Worm (Caenorhabditis elegans) whole organism, L1 larva: Measurements from ENCODE around the gene C48D5.3.

Experiments
- efl-1 ChIP-seq, 4 experiments: fragments of 150-350 bp; optimal IDR thresholded peaks in 3 of 4; peaks in 1 of 4; 1 replicate in 1 of 4; 2 replicates in 3 of 4; lab custom pipeline; 2014; ENCODE audit warnings: missing biosample characterization in 2 of 4, missing genetic modification characterization in 2 of 4, missing genetic modification reagents in 2 of 4
- elt-2 ChIP-seq: sonication (generic microtip); optimal IDR thresholded peaks from 2 replicates; lab custom pipeline; 2016; ENCODE audit warnings: missing genetic modification characterization, mild to moderate bottlenecking, inconsistent platforms, missing compliant biosample characterization, missing genetic modification reagents
- nhr-85 ChIP-seq: sonication (generic microtip); peaks from one replicate; lab custom pipeline; 2016; ENCODE audit warnings: missing genetic modification characterization, inconsistent platforms, missing compliant biosample characterization
- ztf-11 ChIP-seq, 2 experiments: sonication (generic microtip); optimal IDR thresholded peaks; 2 replicates each; lab custom pipeline; 2016 to 2017; ENCODE audit warnings: missing genetic modification characterization in 2 of 2, missing biosample characterization in 1 of 2, missing compliant biosample characterization in 1 of 2

Gene C48D5.3

DNA sequence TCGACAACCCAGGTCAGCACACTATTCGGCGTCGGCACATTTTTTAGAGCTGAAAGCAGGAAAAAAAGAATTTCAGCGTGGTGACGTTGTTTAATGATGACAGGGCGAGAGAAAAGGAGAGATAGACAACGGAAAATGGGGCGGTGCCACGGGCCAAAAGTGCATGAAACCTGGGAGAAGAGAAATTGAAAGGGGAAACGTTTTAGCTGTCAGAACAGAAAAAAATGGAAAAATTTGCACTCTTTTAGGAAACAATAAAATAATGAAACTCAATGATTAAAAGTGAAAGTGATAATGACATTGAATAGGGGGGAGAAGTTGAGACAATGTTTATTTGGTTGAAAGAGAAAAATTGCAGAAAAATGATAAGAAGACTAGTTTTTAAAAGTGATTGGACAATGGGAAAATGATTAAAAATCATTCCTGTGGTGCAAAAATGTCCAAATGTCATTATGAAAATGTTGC lies 51.8 kb downstream of the C48D5.3 start, which contains the start of gene pitp-1:
TSS of gene pitp-1 (minus strand) at position 51 of the 465 bp plus-strand sequence.
- TF ChIP-seq efl-1 (optimal IDR thresholded peaks at IDR 0.05; lab: Kevin White, UChicago) (no peak), efl-1 (GFP tag; optimal IDR thresholded peaks at IDR 0.05 in 1 of 2; lab: Kevin White, UChicago) (peak in 1 of 2 experiments; percentile 65), ztf-11 (tag; optimal IDR thresholded peaks at IDR 0.05; lab: Kevin White, UChicago) (no peak), elt-2 (tag; lab: Kevin White, UChicago) (peak; percentile 12), nhr-85 (tag; lab: Kevin White, UChicago) (peak; percentile 38)
